Worm (Caenorhabditis elegans) whole organism, young adult: ENCODE measurements around the gene B0454.8.

Experiments
- B0035.1 ChIP-seq: sonication (generic microtip); optimal IDR thresholded peaks from 2 replicates; lab custom pipeline; 2016; ENCODE audit warnings: missing genetic modification characterization, mild to moderate bottlenecking, missing compliant biosample characterization, missing genotype, missing genetic modification reagents
- C06A6.2 ChIP-seq: fragments of 200-800 bp; sonication (Bioruptor generic); conservative IDR thresholded peaks from 2 replicates; pipeline ENCODE4 v1.3.6; 2022; ENCODE audit warnings: missing genetic modification characterization, missing compliant biosample characterization
- F37B4.10 ChIP-seq: fragments of 200-800 bp; sonication (Bioruptor generic); IDR thresholded peaks from 2 replicates; pipeline ENCODE4 v1.3.6; 2022; ENCODE audit warnings: missing genetic modification characterization, missing compliant biosample characterization
- F39B2.1 ChIP-seq: fragments of 200-800 bp; sonication (Bioruptor generic); IDR thresholded peaks from 2 replicates; pipeline ENCODE4 v1.3.6; 2022; ENCODE audit warnings: missing genetic modification reagents, missing genetic modification characterization, missing compliant biosample characterization
- F55B11.4 ChIP-seq: sonication (generic microtip); optimal IDR thresholded peaks from 2 replicates; lab custom pipeline; 2016; ENCODE audit warnings: missing compliant biosample characterization, missing genetic modification characterization, borderline replicate concordance; ENCODE audit not compliant: insufficient read depth
- T07F8.4 ChIP-seq: sonication (generic microtip); optimal IDR thresholded peaks from 2 replicates; lab custom pipeline; 2016; ENCODE audit warnings: mild to moderate bottlenecking, missing genetic modification characterization, moderate library complexity, missing compliant biosample characterization
- T26A5.8 ChIP-seq: sonication (generic microtip); optimal IDR thresholded peaks from 2 replicates; lab custom pipeline; 2016; ENCODE audit warnings: missing genetic modification characterization, missing compliant biosample characterization
- ZK185.1 ChIP-seq: sonication (generic microtip); optimal IDR thresholded peaks from 2 replicates; lab custom pipeline; 2016; ENCODE audit warnings: mild to moderate bottlenecking, missing genetic modification characterization, missing compliant biosample characterization; ENCODE audit not compliant: poor library complexity, severe bottlenecking
- akir-1 ChIP-seq: fragments of 200-800 bp; sonication (Bioruptor generic); optimal IDR thresholded peaks from 2 replicates; lab custom pipeline; 2018; ENCODE audit warnings: mild to moderate bottlenecking, missing genetic modification characterization, moderate library complexity, missing compliant biosample characterization
- atf-7 ChIP-seq: sonication (generic microtip); optimal IDR thresholded peaks from 2 replicates; lab custom pipeline; 2017; ENCODE audit warnings: mild to moderate bottlenecking, missing genetic modification characterization, missing compliant biosample characterization
- attf-5 ChIP-seq: fragments of 200-800 bp; sonication (Bioruptor generic); optimal IDR thresholded peaks from 2 replicates; lab custom pipeline; 2018; ENCODE audit warnings: mild to moderate bottlenecking, missing genetic modification characterization, missing compliant biosample characterization
- bed-1 ChIP-seq: fragments of 200-800 bp; sonication (Bioruptor generic); IDR thresholded peaks from 2 replicates; pipeline ENCODE4 v1.3.6; 2022; ENCODE audit warnings: missing genetic modification reagents, missing genetic modification characterization, missing compliant biosample characterization
- cebp-1 ChIP-seq, 2 experiments: fragments of 200-800 bp in 1 of 2; sonication (Bioruptor generic) in 1 of 2; sonication (generic microtip) in 1 of 2; IDR thresholded peaks in 1 of 2; optimal IDR thresholded peaks in 1 of 2; 2 replicates each; pipeline versions ENCODE4 v1.3.6 to Lab custom; 2017 to 2022; ENCODE audit warnings: missing compliant biosample characterization in 2 of 2, missing genetic modification characterization in 2 of 2, mild to moderate bottlenecking in 1 of 2, missing genetic modification reagents in 1 of 2, moderate library complexity in 1 of 2
- ceh-100 ChIP-seq: fragments of 200-800 bp; sonication (Bioruptor generic); IDR thresholded peaks from 2 replicates; pipeline ENCODE4 v1.3.6; 2022; ENCODE audit warnings: missing genetic modification reagents, missing genetic modification characterization, missing compliant biosample characterization
- ceh-27 ChIP-seq: fragments of 200-800 bp; sonication (Bioruptor generic); optimal IDR thresholded peaks from 2 replicates; lab custom pipeline; 2018; ENCODE audit warnings: mild to moderate bottlenecking, missing genetic modification characterization, moderate library complexity, missing compliant biosample characterization
- ceh-40 ChIP-seq: fragments of 200-800 bp; sonication (Bioruptor generic); IDR thresholded peaks from 2 replicates; pipeline ENCODE4 v1.3.6; 2022; ENCODE audit warnings: missing genetic modification characterization, missing compliant biosample characterization
- ceh-58 ChIP-seq: fragments of 200-800 bp; sonication (Bioruptor generic); IDR thresholded peaks from 2 replicates; pipeline ENCODE4 v1.3.6; 2022; ENCODE audit warnings: missing genetic modification characterization, missing compliant biosample characterization
- ceh-79 ChIP-seq: sonication (generic microtip); optimal IDR thresholded peaks from 2 replicates; lab custom pipeline; 2017; ENCODE audit warnings: mild to moderate bottlenecking, missing genetic modification characterization, missing compliant biosample characterization
- dpff-1 ChIP-seq: sonication (generic microtip); optimal IDR thresholded peaks from 2 replicates; lab custom pipeline; 2017; ENCODE audit warnings: mild to moderate bottlenecking, missing genetic modification characterization, missing compliant biosample characterization
- dpl-1 ChIP-seq: fragments of 150-350 bp; optimal IDR thresholded peaks from 2 replicates; lab custom pipeline; 2014; ENCODE audit warnings: missing biosample characterization, missing genetic modification reagents, missing genetic modification characterization
- him-1 ChIP-seq: sonication (generic microtip); optimal IDR thresholded peaks from 2 replicates; lab custom pipeline; 2016; ENCODE audit warnings: missing genotype, missing genetic modification reagents, missing genetic modification characterization, missing compliant biosample characterization
- hlh-12 ChIP-seq: sonication (generic microtip); optimal IDR thresholded peaks from 2 replicates; lab custom pipeline; 2016; ENCODE audit warnings: missing genetic modification characterization, missing compliant biosample characterization
- hmg-1.2 ChIP-seq: fragments of 200-800 bp; sonication (Bioruptor generic); IDR thresholded peaks from 2 replicates; pipeline ENCODE4 v1.3.6; 2022; ENCODE audit warnings: missing genetic modification reagents, missing genetic modification characterization, missing compliant biosample characterization
- lag-1 ChIP-seq: fragments of 200-800 bp; sonication (Bioruptor generic); IDR thresholded peaks from 2 replicates; pipeline ENCODE4 v1.3.6; 2022; ENCODE audit warnings: missing genetic modification reagents, missing genetic modification characterization, missing compliant biosample characterization
- let-607 ChIP-seq, 2 experiments: fragments of 200-800 bp in 1 of 2; sonication (Bioruptor generic) in 1 of 2; sonication (generic microtip) in 1 of 2; optimal IDR thresholded peaks; 2 replicates each; lab custom pipeline; 2016 to 2018; ENCODE audit warnings: mild to moderate bottlenecking in 2 of 2, missing compliant biosample characterization in 2 of 2, missing genetic modification characterization in 2 of 2, moderate library complexity in 2 of 2, missing genotype in 1 of 2
- lin-35 ChIP-seq, 3 experiments: fragments of 150-350 bp in 2 of 3; sonication (generic microtip) in 1 of 3; optimal IDR thresholded peaks; 2 replicates each; lab custom pipeline; 2014 to 2018; ENCODE audit warnings: missing biosample characterization in 3 of 3, missing genetic modification characterization in 3 of 3, missing genetic modification reagents in 3 of 3
- lin-54 ChIP-seq: fragments of 200-800 bp; sonication (Bioruptor generic); optimal IDR thresholded peaks from 2 replicates; lab custom pipeline; 2018; ENCODE audit warnings: mild to moderate bottlenecking, missing genetic modification characterization, missing compliant biosample characterization
- lir-1 ChIP-seq: fragments of 200-800 bp; sonication (Bioruptor generic); conservative IDR thresholded peaks from 2 replicates; pipeline ENCODE4 v1.3.6; 2022; ENCODE audit warnings: missing genetic modification reagents, missing genetic modification characterization, missing compliant biosample characterization
- madf-3 ChIP-seq: fragments of 200-800 bp; sonication (Bioruptor generic); IDR thresholded peaks from 2 replicates; pipeline ENCODE4 v1.3.6; 2022; ENCODE audit warnings: missing genetic modification reagents, missing genetic modification characterization, missing compliant biosample characterization
- madf-6 ChIP-seq: fragments of 200-800 bp; sonication (Bioruptor generic); IDR thresholded peaks from 2 replicates; pipeline ENCODE4 v1.3.6; 2022; ENCODE audit warnings: missing genetic modification reagents, missing genetic modification characterization, missing compliant biosample characterization
- mcd-1 ChIP-seq: fragments of 200-800 bp; sonication (Bioruptor generic); IDR thresholded peaks from 2 replicates; pipeline ENCODE4 v1.3.6; 2022; ENCODE audit warnings: missing genetic modification reagents, missing genetic modification characterization, missing compliant biosample characterization
- mxl-1 ChIP-seq: sonication (generic microtip); optimal IDR thresholded peaks from 2 replicates; lab custom pipeline; 2016; ENCODE audit warnings: missing genetic modification characterization, missing compliant biosample characterization
- nfya-1 ChIP-seq: sonication (generic microtip); optimal IDR thresholded peaks from 2 replicates; lab custom pipeline; 2017; ENCODE audit warnings: antibody characterized with exemption, missing compliant biosample characterization, missing genetic modification characterization, borderline replicate concordance; ENCODE audit not compliant: insufficient read depth
- nfyb-1 ChIP-seq: fragments of 200-800 bp; sonication (Bioruptor generic); IDR thresholded peaks from 2 replicates; pipeline ENCODE4 v1.3.6; 2022; ENCODE audit warnings: missing genetic modification reagents, missing genetic modification characterization, missing compliant biosample characterization
- nhr-120 ChIP-seq: fragments of 200-800 bp; sonication (Bioruptor generic); IDR thresholded peaks from 2 replicates; pipeline ENCODE4 v1.3.6; 2022; ENCODE audit warnings: missing genetic modification characterization, missing compliant biosample characterization
- nhr-27 ChIP-seq: fragments of 200-800 bp; sonication (Bioruptor generic); optimal IDR thresholded peaks from 2 replicates; lab custom pipeline; 2018; ENCODE audit warnings: mild to moderate bottlenecking, missing genetic modification characterization, moderate library complexity, missing compliant biosample characterization
- pha-4 ChIP-seq: fragments of 150-350 bp; sonication (generic microtip); optimal IDR thresholded peaks from 2 replicates; lab custom pipeline; 2014; ENCODE audit warnings: missing biosample characterization, missing genetic modification reagents, missing genetic modification characterization
- sea-2 ChIP-seq: fragments of 200-800 bp; sonication (Bioruptor generic); IDR thresholded peaks from 2 replicates; pipeline ENCODE4 v1.3.6; 2022; ENCODE audit warnings: missing genetic modification characterization, missing compliant biosample characterization
- snpc-4 ChIP-seq, 5 experiments: fragments of 150-350 bp in 1 of 5; sonication (generic microtip) in 4 of 5; optimal IDR thresholded peaks; 2 replicates each; lab custom pipeline; 2014 to 2018; ENCODE audit warnings: missing genetic modification characterization in 5 of 5, missing biosample characterization in 3 of 5, antibody characterized with exemption in 2 of 5, mild to moderate bottlenecking in 2 of 5, missing compliant biosample characterization in 2 of 5, missing genotype in 2 of 5, moderate library complexity in 2 of 5, missing genetic modification reagents in 1 of 5
- sptf-2 ChIP-seq: fragments of 200-800 bp; sonication (Bioruptor generic); optimal IDR thresholded peaks from 2 replicates; lab custom pipeline; 2018; ENCODE audit warnings: mild to moderate bottlenecking, missing genetic modification characterization, missing compliant biosample characterization
- tbx-9 ChIP-seq: sonication (generic microtip); optimal IDR thresholded peaks from 2 replicates; lab custom pipeline; 2016; ENCODE audit warnings: borderline replicate concordance, missing genetic modification characterization, inconsistent platforms, missing compliant biosample characterization
- unc-130 ChIP-seq: sonication (generic microtip); optimal IDR thresholded peaks from 2 replicates; lab custom pipeline; 2016; ENCODE audit warnings: missing genetic modification reagents, missing genetic modification characterization, missing compliant biosample characterization
- ztf-22 ChIP-seq: fragments of 200-800 bp; sonication (Bioruptor generic); optimal IDR thresholded peaks from 2 replicates; lab custom pipeline; 2018; ENCODE audit warnings: mild to moderate bottlenecking, missing genetic modification characterization, moderate library complexity, missing compliant biosample characterization
- ztf-25 ChIP-seq: fragments of 200-800 bp; sonication (Bioruptor generic); IDR thresholded peaks from 2 replicates; pipeline ENCODE4 v1.3.6; 2022; ENCODE audit warnings: missing genetic modification reagents, missing genetic modification characterization, missing compliant biosample characterization
- ztf-26 ChIP-seq: sonication (generic microtip); optimal IDR thresholded peaks from 2 replicates; lab custom pipeline; 2017; ENCODE audit warnings: missing genetic modification characterization, missing compliant biosample characterization
- ztf-28 ChIP-seq: fragments of 200-800 bp; sonication (Bioruptor generic); IDR thresholded peaks from 2 replicates; pipeline ENCODE4 v1.3.6; 2022; ENCODE audit warnings: missing genetic modification reagents, missing genetic modification characterization, missing compliant biosample characterization
- ztf-3 ChIP-seq: fragments of 200-800 bp; sonication (Bioruptor generic); optimal IDR thresholded peaks from 2 replicates; lab custom pipeline; 2018; ENCODE audit warnings: mild to moderate bottlenecking, missing genetic modification characterization, missing compliant biosample characterization
- ztf-6 ChIP-seq: fragments of 200-800 bp; sonication (Bioruptor generic); IDR thresholded peaks from 2 replicates; pipeline ENCODE4 v1.3.6; 2022; ENCODE audit warnings: missing genetic modification reagents, missing genetic modification characterization, missing compliant biosample characterization

Gene B0454.8

ce11 chrII:3076915-3077314, 33.7 kb upstream of the B0454.8 start, which contains the start of gene Y25C1A.8 (continued):
- no peak for TF ChIP-seq ceh-40 (GFP tag; lab: Robert Waterston, UW)
- no peak for TF ChIP-seq dpff-1
- peak; percentile 56; the same call in 1 of the 2 replicates for TF ChIP-seq ztf-28 (GFP tag; lab: Robert Waterston, UW)
- peak; percentile 9 for TF ChIP-seq ceh-79 (tag; lab: Kevin White, UChicago)
- TF ChIP-seq attf-5 (GFP tag; lab: Kevin White, UChicago), result peak; percentile 83
- TF ChIP-seq B0035.1, result peak; percentile 40
- TF ChIP-seq pha-4, result peak; percentile 24
- TF ChIP-seq ztf-25 (GFP tag; lab: Robert Waterston, UW), result no peak
- TF ChIP-seq ceh-100 (GFP tag; lab: Robert Waterston, UW), result peak; percentile 83
- no peak for TF ChIP-seq F55B11.4
- no peak for TF ChIP-seq ztf-6 (GFP tag; lab: Robert Waterston, UW)
- TF ChIP-seq F39B2.1, result no peak
- peak; percentile 88 for TF ChIP-seq madf-6 (GFP tag; lab: Robert Waterston, UW)
- peak; percentile 97 for TF ChIP-seq atf-7 (tag; lab: Kevin White, UChicago)
- no peak for TF ChIP-seq ZK185.1 (tag; lab: Kevin White, UChicago)
- TF ChIP-seq him-1, result peak; percentile 30
- TF ChIP-seq F37B4.10 (GFP tag; lab: Robert Waterston, UW), result no peak
- TF ChIP-seq ceh-58 (GFP tag; lab: Robert Waterston, UW), result no peak
- TF ChIP-seq akir-1, result no peak
- no peak for TF ChIP-seq unc-130 (GFP tag; lab: Kevin White, UChicago)
- TF ChIP-seq lag-1 (GFP tag; lab: Robert Waterston, UW), result no peak
- TF ChIP-seq hmg-1.2 (GFP tag; lab: Robert Waterston, UW), result peak; percentile 75
- no peak for TF ChIP-seq sptf-2 (GFP tag; lab: Kevin White, UChicago)
- peak; percentile 48 for TF ChIP-seq ztf-3 (GFP tag; lab: Kevin White, UChicago)
- no peak for TF ChIP-seq ztf-22 (GFP tag; lab: Kevin White, UChicago)
- no peak for TF ChIP-seq hlh-12 (tag; lab: Kevin White, UChicago)
- TF ChIP-seq sea-2, result no peak
- no peak; the same call in 1 of the 2 replicates for TF ChIP-seq lir-1 (GFP tag; lab: Robert Waterston, UW)
- peak; percentile 83 for TF ChIP-seq ztf-26 (tag; lab: Kevin White, UChicago)
- TF ChIP-seq ceh-27, result no peak
- peak; percentile 3 to 90 (median 71) for TF ChIP-seq lin-35 (GFP tag; optimal IDR thresholded peaks at IDR 0.05; lab: Kevin White, UChicago)
- TF ChIP-seq T26A5.8 (tag; lab: Kevin White, UChicago), result no peak
- no peak for TF ChIP-seq nhr-120
- peak; percentile 94 for TF ChIP-seq nfyb-1 (GFP tag; lab: Robert Waterston, UW)
- peak; percentile 60; the same call in 1 of the 2 replicates for TF ChIP-seq C06A6.2 (GFP tag; lab: Robert Waterston, UW)
- TF ChIP-seq lin-54 (GFP tag; lab: Kevin White, UChicago), result peak; percentile 90
- TF ChIP-seq snpc-4 (GFP tag; optimal IDR thresholded peaks at IDR 0.05; lab: Kevin White, UChicago), result peak; percentile 63
- TF ChIP-seq snpc-4 (tag; optimal IDR thresholded peaks at IDR 0.05; lab: Kevin White, UChicago), result peak in 3 of 4 experiments; percentile 71 to 73 (median 73)
- no peak for TF ChIP-seq nhr-27
- peak; percentile 97 to 98 for TF ChIP-seq let-607 (tag; optimal IDR thresholded peaks at IDR 0.05; lab: Kevin White, UChicago)
- TF ChIP-seq T07F8.4 (tag; lab: Kevin White, UChicago), result no peak
- peak; percentile 86 for TF ChIP-seq cebp-1 (GFP tag; IDR thresholded peaks at IDR 0.05; lab: Robert Waterston, UW)
- peak; percentile 95 for TF ChIP-seq cebp-1 (tag; optimal IDR thresholded peaks at IDR 0.05; lab: Kevin White, UChicago)
- TF ChIP-seq madf-3 (GFP tag; lab: Robert Waterston, UW), result no peak
- TF ChIP-seq mxl-1 (tag; lab: Kevin White, UChicago), result peak; percentile 15
- TF ChIP-seq nfya-1 (tag; lab: Kevin White, UChicago), result no peak
- peak; percentile 37 for TF ChIP-seq dpl-1
- peak; percentile 92 for TF ChIP-seq mcd-1
- no peak for TF ChIP-seq tbx-9 (tag; lab: Kevin White, UChicago)
- no peak for TF ChIP-seq bed-1 (GFP tag; lab: Robert Waterston, UW)
